Worm (Caenorhabditis elegans): ENCODE data around the gene grsp-3.

- TF ChIP-seq unc-39 (tag; optimal IDR thresholded peaks at IDR 0.05) (no peak), tbx-2 (tag; optimal IDR thresholded peaks at IDR 0.05) (no peak), sea-2 (GFP tag; optimal IDR thresholded peaks at IDR 0.05) (no peak), fkh-10 (GFP tag; optimal IDR thresholded peaks at IDR 0.05) (no peak), mml-1 (tag; optimal IDR thresholded peaks at IDR 0.05) (no peak), egl-27 (tag; optimal IDR thresholded peaks at IDR 0.05) (no peak), pha-4 (tag; optimal IDR thresholded peaks at IDR 0.05) (no peak), snpc-4 (tag; optimal IDR thresholded peaks at IDR 0.05) (no peak), jun-1 (tag; optimal IDR thresholded peaks at IDR 0.05) (no peak), mdl-1 (tag; optimal IDR thresholded peaks at IDR 0.05) (no peak), pqm-1 (tag; optimal IDR thresholded peaks at IDR 0.05) (no peak), egl-5 (tag; optimal IDR thresholded peaks at IDR 0.05) (no peak), nhr-43 (tag; optimal IDR thresholded peaks at IDR 0.05; ENCODE audit: poor library complexity, severe bottlenecking) (no peak), nhr-25 (tag; optimal IDR thresholded peaks at IDR 0.05) (no peak)
Measured at ce11 chrIV:7171222-7171621, 39.5 kb upstream of the grsp-3 start, which contains the start of gene str-220.
